Fruit fly (Drosophila melanogaster) whole organism, embryonic: ENCODE results near the gene CG43407.

Experiments
- Aef1 ChIP-seq: fragments of 200-800 bp; sonication (Bioruptor generic); IDR thresholded peaks from 3 replicates; pipeline ENCODE4 v1.3.6; 2022; ENCODE audit warnings: missing biosample characterization, missing genetic modification characterization
- Bteb2 ChIP-seq: fragments of 200-800 bp; sonication (Bioruptor generic); optimal IDR thresholded peaks from 2 replicates; lab custom pipeline; 2016; ENCODE audit warnings: missing biosample characterization, missing genetic modification characterization
- CG10267 ChIP-seq: fragments of 200-800 bp; sonication (Bioruptor generic); optimal IDR thresholded peaks from 2 replicates; lab custom pipeline; 2018; ENCODE audit warnings: missing biosample characterization, mild to moderate bottlenecking, missing genetic modification characterization, moderate library complexity
- CG10979 ChIP-seq: fragments of 200-800 bp; sonication (Bioruptor generic); optimal IDR thresholded peaks from 2 replicates; lab custom pipeline; 2018; ENCODE audit warnings: missing biosample characterization, mild to moderate bottlenecking, missing genetic modification characterization, moderate library complexity
- CG12155 ChIP-seq: fragments of 200-800 bp; sonication (Bioruptor generic); optimal IDR thresholded peaks from 3 replicates; lab custom pipeline; 2016; ENCODE audit warnings: missing biosample characterization, missing genetic modification characterization
- CG12942 ChIP-seq: fragments of 200-800 bp; sonication (Bioruptor generic); optimal IDR thresholded peaks from 3 replicates; lab custom pipeline; 2016; ENCODE audit warnings: missing biosample characterization, missing genetic modification characterization
- CG15073 ChIP-seq: fragments of 200-800 bp; sonication (Bioruptor generic); optimal IDR thresholded peaks from 2 replicates; lab custom pipeline; 2016; ENCODE audit warnings: missing biosample characterization, missing genetic modification characterization
- CG17186 ChIP-seq: fragments of 200-800 bp; sonication (Bioruptor generic); optimal IDR thresholded peaks from 3 replicates; lab custom pipeline; 2017; ENCODE audit warnings: missing biosample characterization, missing genetic modification reagents, missing genetic modification characterization
- CG2116 ChIP-seq: fragments of 200-800 bp; sonication (Bioruptor generic); optimal IDR thresholded peaks from 3 replicates; lab custom pipeline; 2018; ENCODE audit warnings: missing biosample characterization, mild to moderate bottlenecking, missing genetic modification characterization
- CG2199 ChIP-seq: fragments of 200-800 bp; sonication (Bioruptor generic); IDR thresholded peaks from 3 replicates; pipeline ENCODE4 v1.3.6; 2022; ENCODE audit warnings: missing biosample characterization, missing genetic modification characterization
- CG31388 ChIP-seq: fragments of 200-800 bp; sonication (Bioruptor generic); optimal IDR thresholded peaks from 2 replicates; lab custom pipeline; 2016; ENCODE audit warnings: missing biosample characterization, missing genetic modification characterization
- CG33213 ChIP-seq: fragments of 200-800 bp; sonication (Bioruptor generic); optimal IDR thresholded peaks from 3 replicates; lab custom pipeline; 2016; ENCODE audit warnings: missing biosample characterization, missing genetic modification characterization
- CG42726 ChIP-seq: fragments of 200-800 bp; sonication (Bioruptor generic); IDR thresholded peaks from 2 replicates; pipeline ENCODE4 v1.3.6; 2022; ENCODE audit warnings: missing biosample characterization, missing genetic modification characterization; ENCODE audit not compliant: partially characterized antibody
- CG4617 ChIP-seq: fragments of 200-800 bp; sonication (Bioruptor generic); optimal IDR thresholded peaks from 3 replicates; lab custom pipeline; 2016; ENCODE audit warnings: missing biosample characterization, missing genetic modification characterization, borderline replicate concordance
- CG5245 ChIP-seq: fragments of 200-800 bp; sonication (Bioruptor generic); optimal IDR thresholded peaks from 3 replicates; lab custom pipeline; 2016; ENCODE audit warnings: missing biosample characterization, missing genetic modification characterization
- CG6689 ChIP-seq: fragments of 200-800 bp; sonication (Bioruptor generic); IDR thresholded peaks from 2 replicates; pipeline ENCODE4 v1.3.6; 2022; ENCODE audit warnings: missing biosample characterization, missing genetic modification characterization
- CG9609 ChIP-seq: fragments of 200-800 bp; sonication (Bioruptor generic); optimal IDR thresholded peaks from 3 replicates; lab custom pipeline; 2016; ENCODE audit warnings: missing biosample characterization, missing genetic modification characterization
- Chrac-16 ChIP-seq: fragments of 200-800 bp; sonication (Bioruptor generic); optimal IDR thresholded peaks from 3 replicates; lab custom pipeline; 2016; ENCODE audit warnings: missing biosample characterization, missing genetic modification characterization
- D19A ChIP-seq: fragments of 200-800 bp; optimal IDR thresholded peaks from 3 replicates; lab custom pipeline; 2019; ENCODE audit warnings: missing biosample characterization, mild to moderate bottlenecking, missing genetic modification characterization, moderate library complexity
- HLH54F ChIP-seq: fragments of 200-800 bp; sonication (Bioruptor generic); optimal IDR thresholded peaks from 3 replicates; lab custom pipeline; 2016; ENCODE audit warnings: missing biosample characterization, missing genetic modification characterization
- Hand ChIP-seq: fragments of 200-800 bp; sonication (Bioruptor generic); optimal IDR thresholded peaks from 2 replicates; lab custom pipeline; 2017; ENCODE audit warnings: mild to moderate bottlenecking, missing biosample characterization, missing genetic modification reagents, missing genetic modification characterization
- Hr3 ChIP-seq: fragments of 200-800 bp; sonication (Bioruptor generic); optimal IDR thresholded peaks from 3 replicates; lab custom pipeline; 2016; ENCODE audit warnings: missing biosample characterization, missing genetic modification characterization
- Jarid2 ChIP-seq: fragments of 200-800 bp; sonication (Bioruptor generic); optimal IDR thresholded peaks from 3 replicates; lab custom pipeline; 2017; ENCODE audit warnings: mild to moderate bottlenecking, missing biosample characterization, missing genetic modification reagents, missing genetic modification characterization
- Kr ChIP-seq: fragments of 200-800 bp; sonication (Bioruptor generic); optimal IDR thresholded peaks from 2 replicates; lab custom pipeline; 2017; ENCODE audit warnings: missing biosample characterization, mild to moderate bottlenecking, missing genetic modification characterization
- NK7.1 ChIP-seq: fragments of 200-800 bp; sonication (Bioruptor generic); optimal IDR thresholded peaks from 3 replicates; lab custom pipeline; 2016; ENCODE audit warnings: missing biosample characterization, missing genetic modification characterization
- Opbp ChIP-seq: fragments of 200-800 bp; sonication (Bioruptor generic); IDR thresholded peaks from 3 replicates; pipeline ENCODE4 v1.3.6; 2022; ENCODE audit warnings: missing biosample characterization, missing genetic modification characterization; ENCODE audit not compliant: partially characterized antibody
- Pdp1 ChIP-seq, 2 experiments: fragments of 200-800 bp; sonication (Bioruptor generic); optimal IDR thresholded peaks; 3 replicates each; lab custom pipeline; 2016; ENCODE audit warnings: missing biosample characterization in 2 of 2, missing genetic modification characterization in 2 of 2, mild to moderate bottlenecking in 1 of 2, moderate library complexity in 1 of 2
- Rfx ChIP-seq: fragments of 200-800 bp; sonication (Bioruptor generic); IDR thresholded peaks from 2 replicates; pipeline ENCODE4 v1.3.6; 2022; ENCODE audit warnings: missing biosample characterization, missing genetic modification characterization
- Spps ChIP-seq: fragments of 200-800 bp; sonication (Bioruptor generic); optimal IDR thresholded peaks from 2 replicates; lab custom pipeline; 2018; ENCODE audit warnings: missing biosample characterization, mild to moderate bottlenecking, missing genetic modification characterization
- bigmax ChIP-seq: fragments of 200-800 bp; sonication (Bioruptor generic); optimal IDR thresholded peaks from 2 replicates; lab custom pipeline; 2018; ENCODE audit warnings: missing biosample characterization, mild to moderate bottlenecking, missing genetic modification characterization
- cas ChIP-seq: fragments of 200-800 bp; sonication (Bioruptor generic); IDR thresholded peaks from 2 replicates; pipeline ENCODE4 v1.3.6; 2022; ENCODE audit warnings: missing biosample characterization, missing genetic modification characterization
- danr ChIP-seq: fragments of 200-800 bp; sonication (Bioruptor generic); IDR thresholded peaks from 2 replicates; pipeline ENCODE4 v1.3.6; 2022; ENCODE audit warnings: missing biosample characterization, missing genetic modification characterization
- dimm ChIP-seq: fragments of 200-800 bp; sonication (Bioruptor generic); IDR thresholded peaks from 2 replicates; pipeline ENCODE4 v1.3.6; 2022; ENCODE audit warnings: missing biosample characterization, missing genetic modification characterization
- dysf ChIP-seq: fragments of 200-800 bp; sonication (Bioruptor generic); IDR thresholded peaks from 3 replicates; pipeline ENCODE4 v1.3.6; 2022; ENCODE audit warnings: missing biosample characterization, missing genetic modification characterization
- ems ChIP-seq: fragments of 200-800 bp; sonication (Bioruptor generic); optimal IDR thresholded peaks from 3 replicates; lab custom pipeline; 2016; ENCODE audit warnings: missing biosample characterization, missing genetic modification characterization
- fd64A ChIP-seq: fragments of 200-800 bp; sonication (Bioruptor generic); optimal IDR thresholded peaks from 3 replicates; lab custom pipeline; 2018; ENCODE audit warnings: missing biosample characterization, mild to moderate bottlenecking, missing genetic modification characterization
- fd96Cb ChIP-seq: fragments of 200-800 bp; sonication (Bioruptor generic); optimal IDR thresholded peaks from 2 replicates; lab custom pipeline; 2018; ENCODE audit warnings: missing biosample characterization, mild to moderate bottlenecking, missing genetic modification characterization, moderate library complexity
- gro ChIP-seq: fragments of 200-800 bp; sonication (Bioruptor generic); optimal IDR thresholded peaks from 2 replicates; lab custom pipeline; 2016; ENCODE audit warnings: missing biosample characterization, missing genetic modification characterization
- kah ChIP-seq: fragments of 200-800 bp; sonication (Bioruptor generic); optimal IDR thresholded peaks from 2 replicates; lab custom pipeline; 2018; ENCODE audit warnings: missing biosample characterization, mild to moderate bottlenecking, missing genetic modification characterization
- ken ChIP-seq: fragments of 200-800 bp; sonication (Bioruptor generic); IDR thresholded peaks from 3 replicates; pipeline ENCODE4 v1.3.6; 2022; ENCODE audit warnings: missing biosample characterization, missing genetic modification characterization
- knrl ChIP-seq: fragments of 200-800 bp; sonication (Bioruptor generic); IDR thresholded peaks from 3 replicates; pipeline ENCODE4 v1.3.6; 2022; ENCODE audit warnings: missing biosample characterization, missing genetic modification characterization; ENCODE audit not compliant: partially characterized antibody
- nom ChIP-seq: fragments of 200-800 bp; sonication (Bioruptor generic); optimal IDR thresholded peaks from 2 replicates; lab custom pipeline; 2017; ENCODE audit warnings: missing biosample characterization, missing genetic modification characterization, mild to moderate bottlenecking, moderate library complexity, missing genetic modification reagents
- pita ChIP-seq: fragments of 200-800 bp; sonication (Bioruptor generic); optimal IDR thresholded peaks from 2 replicates; lab custom pipeline; 2017; ENCODE audit warnings: missing biosample characterization, mild to moderate bottlenecking, missing genetic modification characterization
- prd ChIP-seq, 3 experiments: fragments of >200 bp in 2 of 3; fragments of 200-800 bp in 1 of 3; sonication (Bioruptor generic) in 1 of 3; optimal IDR thresholded peaks in 2 of 3; IDR thresholded peaks in 1 of 3; 2 replicates in 2 of 3; 3 replicates in 1 of 3; pipeline versions ENCODE4 v1.3.6 to Lab custom; 2017 to 2022; ENCODE audit warnings: missing biosample characterization in 1 of 3, missing genetic modification characterization in 1 of 3
- ranshi ChIP-seq: fragments of 200-800 bp; sonication (Bioruptor generic); IDR thresholded peaks from 2 replicates; pipeline ENCODE4 v1.3.6; 2022; ENCODE audit warnings: missing biosample characterization, missing genetic modification characterization
- rib ChIP-seq: fragments of 200-800 bp; sonication (Bioruptor generic); IDR thresholded peaks from 2 replicates; pipeline ENCODE4 v1.3.6; 2022; ENCODE audit warnings: missing biosample characterization, missing genetic modification characterization
- ttk ChIP-seq: fragments of 200-800 bp; sonication (Bioruptor generic); IDR thresholded peaks from 2 replicates; pipeline ENCODE4 v2.1.2; 2022; ENCODE audit warnings: missing biosample characterization, missing genetic modification characterization
- wor ChIP-seq: fragments of 200-800 bp; sonication (Bioruptor generic); IDR thresholded peaks from 2 replicates; pipeline ENCODE4 v1.3.6; 2022; ENCODE audit warnings: missing biosample characterization, missing genetic modification characterization

CG43407 gene

dm6 chr3L:19086364-19087200 is 33.4 kb upstream of the CG43407 start, which contains the start of gene Mkp3 (continued):
- peak; percentile 87 for TF ChIP-seq ttk
- no peak for TF ChIP-seq Opbp (GFP tag; lab: Robert Waterston, UW)
- peak; percentile 86 for TF ChIP-seq D19A (tag; lab: Kevin White, UChicago)
- peak; percentile 89 for TF ChIP-seq Aef1 (GFP tag; lab: Robert Waterston, UW)
- TF ChIP-seq Bteb2 (GFP tag; lab: Kevin White, UChicago) = peak; percentile 18
- TF ChIP-seq fd64A (GFP tag; lab: Kevin White, UChicago) = no peak
- TF ChIP-seq CG10979 (tag; lab: Kevin White, UChicago) = peak; percentile 86
- peak; percentile 80 for TF ChIP-seq Hr3
- TF ChIP-seq CG9609 = peak; percentile 19
- no peak for TF ChIP-seq CG42726 (GFP tag; lab: Robert Waterston, UW)
- TF ChIP-seq kah (GFP tag; lab: Kevin White, UChicago) = peak; percentile 57
- TF ChIP-seq rib (GFP tag; lab: Robert Waterston, UW) = no peak; the same call in 1 of the 2 replicates
- peak; percentile 41 for TF ChIP-seq CG2116 (GFP tag; lab: Kevin White, UChicago)
- peak; percentile 82 for TF ChIP-seq CG10267 (tag; lab: Kevin White, UChicago)
- TF ChIP-seq CG12942 (GFP tag; lab: Kevin White, UChicago) = peak; percentile 67
- peak; percentile 95 for TF ChIP-seq Hand
- TF ChIP-seq dysf = peak; percentile 94
- no peak for TF ChIP-seq CG17186 (GFP tag; lab: Kevin White, UChicago)
- TF ChIP-seq CG15073 (GFP tag; lab: Kevin White, UChicago) = no peak
- TF ChIP-seq danr (GFP tag; lab: Robert Waterston, UW) = peak; percentile 75; the same call in 1 of the 2 replicates
- peak; percentile 6 for TF ChIP-seq CG4617 (GFP tag; lab: Kevin White, UChicago)
- TF ChIP-seq nom = peak; percentile 84
- no peak for TF ChIP-seq CG2199 (GFP tag; lab: Robert Waterston, UW)
- no peak for TF ChIP-seq CG31388
- no peak for TF ChIP-seq CG33213
- TF ChIP-seq HLH54F (GFP tag; lab: Kevin White, UChicago) = no peak
- TF ChIP-seq fd96Cb = peak; percentile 76
- TF ChIP-seq Kr (GFP tag; lab: Kevin White, UChicago) = no peak
- TF ChIP-seq knrl (GFP tag; lab: Robert Waterston, UW) = no peak; the same call in 2 of the 3 replicates
- TF ChIP-seq gro (GFP tag; lab: Kevin White, UChicago) = no peak
- peak; percentile 61; the same call in 1 of the 2 replicates for TF ChIP-seq dimm
- TF ChIP-seq Spps (tag; lab: Kevin White, UChicago) = peak; percentile 48
- peak; percentile 90 for TF ChIP-seq ranshi
- peak; percentile 46 for TF ChIP-seq Jarid2 (GFP tag; lab: Kevin White, UChicago)
- TF ChIP-seq bigmax (GFP tag; lab: Kevin White, UChicago) = no peak
- TF ChIP-seq Pdp1 (GFP tag; optimal IDR thresholded peaks at IDR 0.05; lab: Kevin White, UChicago) = peak in 1 of 2 experiments; percentile 29
- TF ChIP-seq Chrac-16 (GFP tag; lab: Kevin White, UChicago) = peak; percentile 61
- no peak for TF ChIP-seq prd (optimal IDR thresholded peaks at IDR 0.05; lab: Kevin White, UChicago)
- peak; percentile 87 for TF ChIP-seq prd (GFP tag; IDR thresholded peaks at IDR 0.05; lab: Robert Waterston, UW)
- peak; percentile 79 for TF ChIP-seq wor (GFP tag; lab: Robert Waterston, UW)
- TF ChIP-seq CG6689 (GFP tag; lab: Robert Waterston, UW) = peak; percentile 94
- TF ChIP-seq CG12155 = peak; percentile 72
- TF ChIP-seq ken = peak; percentile 80
- TF ChIP-seq Rfx = peak; percentile 92
- TF ChIP-seq ems (GFP tag; lab: Kevin White, UChicago) = peak; percentile 5
- TF ChIP-seq pita = no peak
- TF ChIP-seq NK7.1 = no peak
- TF ChIP-seq cas (GFP tag; lab: Robert Waterston, UW) = peak; percentile 43; the same call in 1 of the 2 replicates
- TF ChIP-seq CG5245 (GFP tag; lab: Kevin White, UChicago) = peak; percentile 44
